Fruit fly (Drosophila melanogaster): ENCODE measurements around the gene CG14421.
A peak's percentile ranks its signal among the peaks of the same experiment; 100 is the strongest.

The CG14421 gene

DNA sequence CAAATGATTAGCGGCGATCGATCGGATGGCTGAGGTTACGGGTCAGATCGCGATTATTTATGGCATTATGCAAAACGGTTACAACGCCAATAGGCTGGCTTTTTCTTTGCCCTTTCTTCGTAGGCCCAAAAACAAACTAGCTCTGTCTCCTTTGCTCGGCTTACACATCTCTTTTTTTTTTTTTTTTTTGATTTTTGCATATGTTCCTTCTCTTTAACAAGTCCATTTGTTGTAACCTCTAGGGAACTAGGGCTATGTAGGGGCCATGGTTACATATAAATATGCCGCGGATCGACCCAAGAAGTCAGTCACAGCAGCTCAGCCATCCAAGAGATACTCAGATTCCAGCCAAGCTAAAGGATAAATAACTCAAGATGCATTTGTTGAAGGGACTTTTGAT lies at the start of gene CG14421:
Gene CG14421 (plus strand): TSS at position 301 of the 400 bp plus-strand sequence.
- TF ChIP-seq CG8478 (optimal IDR thresholded peaks at IDR 0.05) (no peak), CTCF (optimal IDR thresholded peaks at IDR 0.05) (no peak)

DNA sequence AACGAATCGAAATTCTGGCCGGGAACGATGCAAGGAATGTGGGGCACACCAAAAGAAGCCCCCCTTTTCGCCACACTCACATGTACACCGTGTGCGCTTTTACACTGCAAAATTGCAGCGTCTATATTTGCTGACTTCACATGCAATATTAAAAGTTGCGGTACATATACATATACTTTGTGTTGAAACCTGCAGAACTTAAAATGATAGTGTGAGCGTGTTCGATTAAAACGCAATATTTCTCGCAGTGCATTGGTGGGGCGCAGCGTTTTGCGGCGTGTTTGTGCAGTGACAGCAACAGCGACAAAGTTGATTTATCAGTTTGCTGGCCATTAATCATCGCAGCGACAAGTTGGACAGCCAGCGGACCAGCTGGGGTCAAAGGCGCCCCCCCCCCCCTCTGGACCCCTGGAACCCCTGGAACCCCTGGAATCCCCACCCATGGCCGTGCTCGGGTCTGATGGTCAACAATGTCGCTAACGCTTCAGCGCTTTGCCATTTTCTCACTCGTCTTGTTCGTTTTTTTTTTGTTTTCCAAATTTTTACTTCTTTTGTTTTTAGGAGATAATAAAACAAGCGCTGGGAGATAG lies 34.0 kb upstream of the CG14421 start:
- no peak for TF ChIP-seq CG8478 (optimal IDR thresholded peaks at IDR 0.05)
- no peak for TF ChIP-seq CTCF (optimal IDR thresholded peaks at IDR 0.05)

DNA sequence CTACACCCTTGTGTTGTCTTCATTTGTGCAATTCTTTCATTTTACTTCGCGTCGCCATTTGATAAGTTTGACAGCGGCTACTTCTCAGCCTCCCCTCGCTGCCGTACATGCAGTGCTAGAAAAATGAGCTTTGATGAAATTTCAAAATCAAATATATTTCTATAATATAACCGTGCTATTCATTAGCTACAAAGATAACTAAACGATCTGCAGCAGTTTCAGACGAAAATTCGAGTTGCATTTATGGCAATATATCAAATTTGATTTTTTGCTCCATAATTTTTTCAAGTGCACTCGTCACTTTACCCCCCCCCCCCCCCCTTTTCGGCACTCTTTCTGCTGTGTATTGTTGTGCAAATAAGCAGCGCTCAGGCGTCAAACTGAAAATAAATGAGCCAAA lies 28.6 kb upstream of the CG14421 start:
- TF ChIP-seq CG8478 (optimal IDR thresholded peaks at IDR 0.05): no peak

DNA sequence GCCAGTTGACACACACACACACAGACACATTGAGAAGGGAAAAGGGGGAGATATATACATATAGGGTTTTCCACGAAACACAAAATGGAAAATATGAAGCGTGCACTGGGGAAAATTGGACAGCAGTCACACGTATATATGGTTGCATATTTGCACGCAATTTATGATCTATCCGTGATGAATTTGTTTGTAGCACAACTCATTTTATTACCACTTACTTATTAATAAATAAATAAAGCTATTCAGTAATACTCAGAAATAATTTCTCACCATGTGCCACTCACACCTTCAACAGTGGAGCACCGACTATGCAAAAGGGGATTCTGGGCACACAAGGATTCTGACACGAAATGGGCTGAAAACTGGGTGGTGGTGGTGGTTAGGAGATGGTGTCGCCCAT lies 27.1 kb upstream of the CG14421 start:
- TF ChIP-seq CTCF (optimal IDR thresholded peaks at IDR 0.05): no peak
- no peak for TF ChIP-seq CG8478 (optimal IDR thresholded peaks at IDR 0.05)

DNA sequence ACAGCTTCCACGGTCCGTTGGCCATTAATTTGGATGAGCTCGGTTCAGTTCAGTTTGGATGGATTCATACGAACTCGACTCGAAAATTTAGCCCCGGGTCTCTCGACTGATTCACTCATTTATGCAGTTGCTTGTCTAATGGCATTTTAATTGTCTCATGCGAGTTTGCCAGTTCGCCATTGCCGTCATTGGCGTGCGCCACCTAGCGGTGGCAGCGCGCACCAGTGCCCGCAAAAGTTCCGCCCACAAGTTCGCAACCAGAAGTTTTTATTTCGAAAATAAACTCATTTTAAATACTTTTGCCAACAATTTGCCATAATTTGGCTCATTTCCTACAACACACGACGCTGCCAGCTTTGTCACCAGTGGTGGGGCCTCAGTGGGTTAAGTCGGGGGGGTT lies 26.1 kb upstream of the CG14421 start:
- TF ChIP-seq CTCF (optimal IDR thresholded peaks at IDR 0.05) (peak; percentile 51 to 58), CG8478 (optimal IDR thresholded peaks at IDR 0.05) (no peak)

DNA sequence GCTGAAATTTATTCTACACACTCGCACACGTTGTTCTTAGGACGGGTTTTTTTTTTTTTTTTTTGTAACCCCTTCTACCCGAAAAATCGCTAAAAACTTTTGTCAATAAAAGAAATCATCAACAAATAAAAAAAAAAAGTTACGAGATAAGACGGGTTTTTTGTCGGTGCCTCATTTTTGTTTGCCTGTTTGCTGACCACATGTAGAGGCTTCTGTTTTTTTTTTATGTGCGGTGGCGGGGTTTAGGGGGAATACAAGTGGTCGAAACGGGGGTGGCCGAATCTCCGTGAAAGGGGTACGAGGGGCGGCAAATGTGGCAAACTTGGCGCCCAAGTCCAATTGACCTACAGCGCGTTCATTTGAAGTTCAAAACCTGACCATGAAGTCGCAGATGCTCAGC lies 22.7 kb upstream of the CG14421 start:
- no peak for TF ChIP-seq CG8478 (optimal IDR thresholded peaks at IDR 0.05)
- no peak for TF ChIP-seq CTCF (optimal IDR thresholded peaks at IDR 0.05)

DNA sequence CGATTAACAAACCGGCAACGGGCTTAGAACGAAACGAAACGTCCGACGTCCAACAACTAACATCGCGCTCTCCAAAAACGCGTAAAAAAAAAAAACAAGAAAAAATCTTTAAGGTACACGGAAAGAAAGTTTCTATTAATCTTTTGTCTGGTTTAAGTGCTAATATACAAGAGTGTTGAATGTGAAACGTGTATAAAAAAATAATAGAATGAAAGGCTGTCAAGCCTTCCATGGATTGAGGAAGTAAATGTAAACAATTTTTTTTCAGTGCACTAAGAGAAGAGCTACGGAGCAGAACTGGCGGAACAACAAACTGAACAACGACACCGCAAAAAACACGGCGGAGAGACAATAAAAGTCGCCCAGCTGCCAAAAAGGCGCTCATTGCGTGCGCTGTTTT lies 21.5 kb upstream of the CG14421 start, which contains the start of gene CG3588:
Gene CG3588 (plus strand): TSS at position 29 of the 400 bp plus-strand sequence.
- TF ChIP-seq CG8478 (optimal IDR thresholded peaks at IDR 0.05): no peak

DNA sequence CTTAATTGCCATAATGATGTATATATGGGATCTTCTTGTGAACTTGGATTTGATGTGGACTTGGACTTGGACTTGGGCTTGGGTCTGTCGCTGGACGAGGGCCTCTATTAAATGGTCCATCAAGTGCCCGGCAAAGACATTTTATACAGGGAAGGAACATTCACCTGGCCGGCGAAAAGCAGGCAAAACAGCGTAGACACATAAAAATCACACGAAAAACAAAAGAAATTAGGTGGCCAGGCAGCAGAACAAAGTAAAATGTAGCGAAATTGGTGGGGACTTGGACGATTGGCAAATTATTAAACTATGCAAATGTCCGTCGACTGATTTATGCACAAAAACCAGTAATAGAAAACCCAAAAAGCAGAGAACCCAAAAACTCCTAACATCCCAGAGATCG lies 14.1 kb upstream of the CG14421 start, which contains the start of gene CG14424:
Gene CG14424 (minus strand): TSS at position 101 of the 400 bp plus-strand sequence.
- TF ChIP-seq CTCF (optimal IDR thresholded peaks at IDR 0.05) (no peak), CG8478 (optimal IDR thresholded peaks at IDR 0.05) (no peak)

DNA sequence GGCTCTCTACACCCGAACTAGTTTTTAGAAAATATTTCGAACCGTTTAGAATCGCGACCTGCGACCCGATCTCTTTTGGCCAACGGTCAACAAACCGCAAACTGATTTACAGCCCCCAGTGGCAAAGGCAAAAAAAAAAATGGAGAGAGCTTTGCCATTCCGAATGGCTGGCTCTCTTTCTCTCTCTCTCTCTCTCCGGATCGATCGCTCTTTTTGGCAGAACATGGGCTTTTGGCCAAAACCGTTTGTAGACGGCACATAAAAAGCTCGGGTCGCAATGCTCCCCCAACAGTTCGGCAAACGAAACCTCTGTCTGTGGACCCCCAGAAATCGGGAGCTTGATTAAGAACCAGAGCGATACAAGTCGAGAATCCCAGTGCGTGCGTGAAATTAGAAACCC lies 11.7 kb upstream of the CG14421 start, which contains the start of gene CG32793:
Gene CG32793 (plus strand): TSS at position 301 of the 400 bp plus-strand sequence.
- TF ChIP-seq CG8478 (optimal IDR thresholded peaks at IDR 0.05) (no peak), CTCF (optimal IDR thresholded peaks at IDR 0.05) (no peak)

DNA sequence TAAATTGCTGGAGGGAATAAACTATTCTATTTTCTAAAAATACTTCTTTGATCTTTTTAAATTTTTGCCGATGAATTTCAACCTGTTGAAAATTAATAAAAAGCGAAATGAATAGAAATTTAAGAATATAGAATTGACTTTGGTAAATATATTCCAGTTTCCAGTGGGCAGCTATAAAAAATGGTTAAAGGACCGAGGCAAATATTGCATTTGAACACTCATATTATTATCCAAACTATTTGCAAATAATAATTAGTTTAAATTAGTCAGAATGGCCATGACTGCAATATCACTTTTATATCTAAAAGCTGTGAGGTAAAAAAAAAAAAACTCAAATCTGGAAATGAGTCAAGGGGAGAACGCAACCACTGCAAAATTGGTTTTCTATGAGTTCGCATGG lies 6.4 kb upstream of the CG14421 start, which contains the start of gene CG3592:
Gene CG3592 (plus strand): TSS at position 301 of the 400 bp plus-strand sequence.
- TF ChIP-seq CTCF (optimal IDR thresholded peaks at IDR 0.05) (no peak), CG8478 (optimal IDR thresholded peaks at IDR 0.05) (no peak)

DNA sequence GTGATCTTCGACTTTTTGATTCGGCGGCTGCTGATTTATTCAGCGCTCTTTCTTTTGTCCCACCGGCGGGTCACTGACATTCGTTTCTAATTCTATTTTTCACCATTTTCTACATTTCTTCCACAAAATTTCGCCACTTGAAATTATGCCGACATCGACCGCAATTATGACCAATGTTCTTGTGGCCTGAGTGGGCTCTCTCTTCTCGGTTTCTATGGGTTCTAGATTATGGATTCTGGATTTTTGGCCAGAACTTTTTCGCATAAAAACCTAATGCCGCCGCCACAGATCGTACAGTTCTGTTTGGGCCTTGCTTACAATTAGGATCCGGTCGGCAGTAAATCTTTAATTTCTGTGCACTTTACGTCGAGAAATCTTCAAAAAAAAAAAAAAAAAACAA lies 4.5 kb upstream of the CG14421 start, which contains the start of gene CG3598:
Gene CG3598 (plus strand): TSS at position 301 of the 400 bp plus-strand sequence.
- no peak for TF ChIP-seq CTCF (optimal IDR thresholded peaks at IDR 0.05)
- no peak for TF ChIP-seq CG8478 (optimal IDR thresholded peaks at IDR 0.05)

DNA sequence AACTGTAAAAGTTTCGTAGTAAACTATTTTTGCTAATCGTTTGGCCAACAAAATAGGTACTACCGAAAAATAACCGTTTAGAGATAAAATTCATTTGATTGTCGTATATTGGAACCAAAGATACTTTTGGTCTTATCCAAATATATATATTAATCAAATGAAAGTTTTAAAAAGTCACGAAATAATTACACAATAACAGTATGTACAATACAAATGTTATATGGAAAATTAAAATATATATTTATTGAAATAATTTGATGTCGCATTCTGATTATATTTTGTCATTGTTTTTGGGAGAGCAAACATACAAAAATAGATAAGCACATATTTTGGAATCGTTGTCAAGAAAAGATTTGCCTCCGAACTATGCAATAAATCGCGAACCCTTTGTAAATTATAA lies 2.7 kb upstream of the CG14421 start, which contains the start of gene CG14420:
Gene CG14420 (plus strand): TSS at position 301 of the 400 bp plus-strand sequence.
- no peak for TF ChIP-seq CTCF (optimal IDR thresholded peaks at IDR 0.05)
- TF ChIP-seq CG8478 (optimal IDR thresholded peaks at IDR 0.05): no peak

DNA sequence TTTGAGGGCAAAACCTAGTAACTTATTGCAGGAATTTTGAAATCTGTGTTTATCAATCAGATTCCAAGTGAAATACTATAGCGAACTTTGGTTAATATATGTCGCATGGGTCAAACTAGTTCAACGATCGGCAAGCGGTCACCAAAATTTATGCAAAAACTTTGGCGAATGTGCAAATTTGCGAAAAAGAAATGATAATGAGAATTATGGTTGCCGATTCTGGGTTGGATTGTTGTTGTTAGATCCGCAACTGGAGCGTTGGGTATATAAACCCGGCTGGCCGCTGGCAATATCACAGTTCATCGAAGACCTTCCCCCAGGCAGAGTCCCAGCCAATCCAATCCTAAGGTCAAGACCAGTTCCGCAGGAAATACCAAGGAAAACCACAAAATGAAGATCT lies 1.9 kb downstream of the CG14421 start, which contains the start of gene CG14422:
Gene CG14422 (plus strand): TSS at position 301 of the 400 bp plus-strand sequence.
- TF ChIP-seq CG8478 (optimal IDR thresholded peaks at IDR 0.05) (no peak), CTCF (optimal IDR thresholded peaks at IDR 0.05) (no peak)

DNA sequence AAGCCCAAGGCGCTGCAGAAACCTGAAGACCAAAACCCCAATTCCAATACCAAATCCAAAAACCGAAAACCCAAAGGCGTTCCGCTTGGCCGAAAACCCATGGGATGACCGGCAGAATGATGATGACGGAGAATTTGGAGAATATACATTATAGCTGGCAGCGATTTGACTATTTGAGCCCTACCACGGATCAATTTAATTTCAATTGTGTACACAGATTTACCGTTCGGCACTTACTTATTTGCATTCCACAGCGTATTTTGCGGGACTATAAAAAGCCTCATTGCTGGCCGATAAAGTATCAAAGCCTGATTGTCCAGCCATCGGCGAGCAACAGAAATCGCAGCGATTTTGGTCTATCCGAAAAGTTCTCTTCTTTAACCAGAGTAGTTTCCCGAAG lies 3.9 kb downstream of the CG14421 start, which contains the start of gene CG14423:
Gene CG14423 (plus strand): TSS at position 301 of the 400 bp plus-strand sequence.
- TF ChIP-seq CG8478 (optimal IDR thresholded peaks at IDR 0.05) (no peak), CTCF (optimal IDR thresholded peaks at IDR 0.05) (no peak)

DNA sequence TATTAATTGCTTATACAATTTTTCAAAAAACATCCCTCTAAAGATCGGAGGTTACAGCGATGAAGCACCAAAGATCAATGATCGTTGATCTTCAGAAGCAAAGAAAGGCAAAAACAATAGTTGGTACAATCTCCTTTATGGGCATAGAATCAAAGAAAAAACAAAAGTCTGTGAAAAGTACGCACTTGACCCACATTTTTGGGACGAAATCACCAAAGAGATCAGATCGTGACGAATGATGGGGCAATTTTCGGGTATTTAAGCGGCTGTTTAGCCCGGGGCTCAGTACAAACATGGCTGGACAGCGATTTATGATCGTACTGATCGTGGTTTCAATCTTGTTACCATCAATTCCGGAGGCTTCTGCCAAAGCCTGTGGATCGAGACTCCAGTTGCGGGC lies 5.6 kb downstream of the CG14421 start, which contains the start of gene CG17959:
Gene CG17959 (plus strand): TSS at position 301 of the 400 bp plus-strand sequence.
- TF ChIP-seq CTCF (optimal IDR thresholded peaks at IDR 0.05): no peak
- no peak for TF ChIP-seq CG8478 (optimal IDR thresholded peaks at IDR 0.05)

DNA sequence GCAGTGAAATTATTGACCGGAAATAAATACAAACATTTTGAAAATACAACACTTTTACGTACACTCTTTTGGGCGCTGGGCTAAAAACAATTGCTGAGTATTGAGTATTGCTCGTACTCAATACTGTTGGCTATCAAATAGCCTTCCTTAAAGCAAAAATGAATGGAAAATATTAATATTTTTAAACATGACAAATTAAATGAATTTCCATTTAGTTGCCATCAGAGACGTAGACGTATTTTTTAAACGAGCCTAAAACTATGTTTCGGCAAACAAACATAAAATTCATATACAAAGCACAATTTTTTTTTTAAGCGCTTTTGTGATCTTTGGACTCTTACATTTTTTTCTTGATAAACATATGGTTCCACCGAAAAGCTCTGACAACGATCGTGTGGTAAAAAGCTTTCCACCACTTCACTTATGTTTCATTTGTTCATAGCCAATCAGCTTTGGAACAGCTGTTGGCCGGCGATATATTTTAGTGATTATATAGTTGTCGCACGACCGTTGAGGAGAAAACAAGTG lies 6.4 kb downstream of the CG14421 start, which contains the start of gene CG3603:
Gene CG3603 (plus strand): TSS at position 490 of the 528 bp plus-strand sequence.
- no peak for TF ChIP-seq CG8478 (optimal IDR thresholded peaks at IDR 0.05)
- TF ChIP-seq CTCF (optimal IDR thresholded peaks at IDR 0.05): no peak
